Worm (Caenorhabditis elegans): ENCODE results near the gene K04C1.5.

The K04C1.5 gene

DNA sequence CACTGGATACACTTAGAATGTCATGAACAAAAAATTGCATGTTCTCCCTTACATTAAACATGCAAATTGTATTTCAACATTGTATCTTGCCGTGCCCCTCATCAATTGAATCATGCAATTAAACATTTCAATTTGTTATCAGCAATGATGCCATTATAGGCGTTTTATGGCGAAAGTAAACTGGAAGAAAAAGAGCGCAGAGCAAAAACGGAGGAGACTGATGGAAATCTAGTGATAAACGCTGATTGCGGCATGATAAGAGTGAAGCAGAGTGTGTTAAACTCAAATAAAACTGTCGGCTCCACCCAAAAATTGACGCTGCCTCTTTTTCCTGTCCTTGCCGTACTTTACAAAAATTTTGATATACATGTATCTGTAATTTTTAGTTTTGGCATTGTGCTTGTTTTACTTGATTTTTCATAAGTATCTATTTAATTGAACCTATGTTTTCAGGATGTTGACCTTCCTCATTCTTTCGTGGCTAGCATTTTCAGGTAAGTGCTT is 33.3 kb upstream of the K04C1.5 start, which contains the start of gene K06G5.1 (continued):
- TF ChIP-seq ctbp-1 (GFP tag; IDR thresholded peaks at IDR 0.05): no peak
- peak; percentile 60; the same call in 1 of the 2 replicates for TF ChIP-seq ceh-20 (GFP tag; IDR thresholded peaks at IDR 0.05)
- TF ChIP-seq daf-16 (GFP tag; optimal IDR thresholded peaks at IDR 0.05): peak in 1 of 2 experiments; percentile 20
- TF ChIP-seq daf-16 (tag; optimal IDR thresholded peaks at IDR 0.05): peak; percentile 92
- TF ChIP-seq aha-1 (tag): no peak
- no peak for TF ChIP-seq snpc-1.2 (GFP tag; IDR thresholded peaks at IDR 0.05)
- TF ChIP-seq unc-130 (GFP tag; optimal IDR thresholded peaks at IDR 0.05): no peak
- TF ChIP-seq egl-27 (tag; optimal IDR thresholded peaks at IDR 0.05): no peak
- no peak for TF ChIP-seq lsy-2 (tag; optimal IDR thresholded peaks at IDR 0.05)
- no peak for TF ChIP-seq F37D6.2 (tag; optimal IDR thresholded peaks at IDR 0.05)
- TF ChIP-seq nhr-48 (tag; optimal IDR thresholded peaks at IDR 0.05): peak; percentile 7
- peak; percentile 100 for TF ChIP-seq php-3 (GFP tag; IDR thresholded peaks at IDR 0.05)
- TF ChIP-seq nhr-111 (GFP tag; optimal IDR thresholded peaks at IDR 0.05): no peak
- TF ChIP-seq nhr-42 (GFP tag; IDR thresholded peaks at IDR 0.05): 0 out of 2 replicates have a peak, but pooled peaks have one; percentile 18
- peak; percentile 55 for TF ChIP-seq nhr-102 (tag; optimal IDR thresholded peaks at IDR 0.05)
- TF ChIP-seq mdl-1 (tag; optimal IDR thresholded peaks at IDR 0.05): peak in 1 of 2 experiments; percentile 28
- TF ChIP-seq dmd-8 (GFP tag; IDR thresholded peaks at IDR 0.05): no peak
- no peak for TF ChIP-seq ceh-82 (tag; optimal IDR thresholded peaks at IDR 0.05)

DNA sequence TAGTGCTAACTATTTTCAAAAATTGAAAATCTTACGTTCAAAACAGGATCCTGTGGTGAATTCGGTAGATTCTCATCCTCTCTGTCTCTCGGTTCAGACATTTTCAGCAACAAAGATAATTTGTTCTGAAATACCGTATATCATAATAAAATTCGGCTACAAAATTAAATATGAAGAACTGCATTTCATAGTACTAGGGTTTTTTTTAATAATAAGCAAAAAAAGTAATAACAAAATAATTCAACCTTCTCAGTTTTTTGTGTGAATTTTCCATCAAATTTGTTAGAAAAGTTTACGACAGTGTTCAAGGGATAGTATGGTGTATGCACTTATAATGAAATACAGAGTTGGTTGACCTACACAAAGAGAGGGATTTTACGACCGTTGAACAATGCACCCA is 24.7 kb upstream of the K04C1.5 start, which contains the start of gene K06G5.3:
TSS of gene K06G5.3 (minus strand) at position 101 of the 400 bp plus-strand sequence.
- no peak for TF ChIP-seq mdl-1 (tag; optimal IDR thresholded peaks at IDR 0.05)
- no peak for TF ChIP-seq madf-5 (GFP tag; IDR thresholded peaks at IDR 0.05)
- TF ChIP-seq T26A8.4 (GFP tag; IDR thresholded peaks at IDR 0.05): no peak
- TF ChIP-seq ceh-32 (tag; optimal IDR thresholded peaks at IDR 0.05; ENCODE audit: poor library complexity): no peak
- no peak for TF ChIP-seq lsy-2 (tag; optimal IDR thresholded peaks at IDR 0.05)
- no peak for TF ChIP-seq fkh-10 (GFP tag; optimal IDR thresholded peaks at IDR 0.05)
- no peak for TF ChIP-seq duxl-1 (tag; optimal IDR thresholded peaks at IDR 0.05; ENCODE audit: poor library complexity)
- TF ChIP-seq F10B5.3 (tag; optimal IDR thresholded peaks at IDR 0.05): no peak
- no peak for TF ChIP-seq F26F4.8 (GFP tag; conservative IDR thresholded peaks at IDR 0.05)
- no peak for TF ChIP-seq nhr-28 (tag; optimal IDR thresholded peaks at IDR 0.05)
- no peak for TF ChIP-seq daf-19 (GFP tag; conservative IDR thresholded peaks at IDR 0.05)
- no peak for TF ChIP-seq ces-1 (GFP tag; optimal IDR thresholded peaks at IDR 0.05)
- TF ChIP-seq aha-1 (tag): no peak
- TF ChIP-seq zag-1 (tag; optimal IDR thresholded peaks at IDR 0.05): no peak
- no peak for TF ChIP-seq lin-13 (GFP tag; optimal IDR thresholded peaks at IDR 0.05)
- TF ChIP-seq cey-2 (tag; optimal IDR thresholded peaks at IDR 0.05; ENCODE audit: borderline replicate concordance, insufficient read depth): no peak
- no peak for TF ChIP-seq F49E8.2 (tag; optimal IDR thresholded peaks at IDR 0.05; ENCODE audit: borderline replicate concordance)

DNA sequence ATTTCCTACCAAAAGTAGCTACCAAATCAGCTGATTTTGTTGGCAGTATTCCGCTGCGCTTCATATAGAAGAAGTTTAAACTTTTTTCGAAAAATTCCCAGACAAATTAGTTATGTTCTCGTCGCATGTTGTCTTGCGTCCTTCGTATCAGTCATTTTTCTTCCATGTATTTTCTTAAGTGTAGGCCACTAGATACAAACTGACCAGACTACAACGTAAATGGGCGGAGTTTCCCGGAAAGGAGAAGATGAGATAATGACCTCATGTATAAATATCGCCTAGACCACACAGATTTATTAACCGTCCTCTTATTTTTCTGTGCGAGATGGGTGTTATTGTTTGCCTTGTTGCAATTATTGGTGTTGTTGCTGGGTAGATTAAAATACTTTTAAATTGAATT is 22.6 kb upstream of the K04C1.5 start, which contains the start of gene cyp-13B2:
TSS of gene cyp-13B2 (plus strand) at position 301 of the 400 bp plus-strand sequence.
- TF ChIP-seq zag-1 (tag; optimal IDR thresholded peaks at IDR 0.05) (no peak), jun-1 (tag; optimal IDR thresholded peaks at IDR 0.05) (no peak), ctbp-1 (GFP tag; IDR thresholded peaks at IDR 0.05) (no peak), mes-2 (tag; optimal IDR thresholded peaks at IDR 0.05; ENCODE audit: poor library complexity, severe bottlenecking) (no peak), nhr-111 (GFP tag; optimal IDR thresholded peaks at IDR 0.05) (no peak), ZK546.5 (tag; optimal IDR thresholded peaks at IDR 0.05) (no peak), ceh-62 (tag; optimal IDR thresholded peaks at IDR 0.05) (no peak), madf-5 (GFP tag; IDR thresholded peaks at IDR 0.05) (no peak), T20F7.1 (GFP tag; optimal IDR thresholded peaks at IDR 0.05) (no peak)

Measured in whole organism, L4 larva.